Worm (Caenorhabditis elegans): Measurements from ENCODE around the gene cnc-5.

Gene cnc-5

DNA sequence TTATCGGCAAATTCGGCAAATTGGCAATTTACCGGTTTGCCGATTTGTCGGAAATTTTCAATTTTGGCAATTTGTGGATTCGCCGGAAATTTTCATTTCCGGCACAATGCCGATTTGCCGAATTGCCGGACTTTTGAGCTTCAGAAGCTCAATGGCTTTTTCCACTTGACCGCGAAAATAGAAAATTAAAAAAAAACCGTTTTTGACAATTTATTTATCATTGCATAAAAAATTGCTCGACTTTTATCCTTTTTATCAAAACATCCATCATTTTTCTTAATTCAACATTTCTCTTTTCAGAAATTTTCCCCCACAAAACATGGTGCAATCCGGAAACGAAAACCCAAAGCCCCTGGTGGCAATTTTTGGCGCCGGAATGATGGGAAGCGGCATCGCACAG is 14.9 kb downstream of the cnc-5 start, which contains the start of gene hacd-1:
Gene hacd-1, plus strand, starts transcription at position 301 of the 400 bp plus-strand sequence.
- TF ChIP-seq pha-4 (tag; optimal IDR thresholded peaks at IDR 0.05) (no peak), ceh-34 (tag; optimal IDR thresholded peaks at IDR 0.05) (no peak), hlh-6 (tag; optimal IDR thresholded peaks at IDR 0.05) (no peak), pha-2 (tag; optimal IDR thresholded peaks at IDR 0.05) (no peak), C08G9.2 (tag; optimal IDR thresholded peaks at IDR 0.05) (no peak), hlh-15 (tag; optimal IDR thresholded peaks at IDR 0.05) (no peak), madf-2 (tag; optimal IDR thresholded peaks at IDR 0.05) (no peak), ztf-16 (tag; optimal IDR thresholded peaks at IDR 0.05) (no peak), pax-1 (tag; optimal IDR thresholded peaks at IDR 0.05) (no peak), pros-1 (tag; optimal IDR thresholded peaks at IDR 0.05) (no peak)

ce11 chrV:1464543-1465040 is 19.4 kb downstream of the cnc-5 start, which contains the start of the genes fpn-1.2 and pqn-54:
Gene fpn-1.2 (minus strand): TSS chrV:1464699.
Gene pqn-54 (plus strand): TSS chrV:1464990.
- TF ChIP-seq elt-2 (tag; optimal IDR thresholded peaks at IDR 0.05) (peak; percentile 27), nfya-1 (tag; optimal IDR thresholded peaks at IDR 0.05) (no peak)

DNA sequence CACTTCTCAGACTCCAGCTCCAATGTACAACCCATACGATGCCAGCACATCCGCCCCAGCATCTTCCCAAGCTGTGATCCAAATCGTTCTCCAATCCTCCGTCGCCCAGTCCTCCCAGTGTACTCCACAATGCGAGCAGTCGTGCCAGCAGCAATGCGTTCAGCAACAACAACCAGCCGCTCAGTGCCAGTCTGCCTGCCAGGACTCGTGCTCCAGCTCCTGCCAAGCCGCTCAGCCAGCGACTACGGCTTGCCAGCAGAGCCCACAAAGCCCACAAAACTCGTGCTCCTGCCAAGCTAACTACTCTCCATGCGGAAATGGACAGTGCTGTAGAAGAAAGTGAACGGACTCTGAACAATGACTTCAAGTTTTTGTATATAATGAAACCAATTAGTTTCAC is 20.8 kb downstream of the cnc-5 start:
- TF ChIP-seq unc-55 (GFP tag; optimal IDR thresholded peaks at IDR 0.05) = no peak
- peak; percentile 48 for TF ChIP-seq elt-4 (tag; optimal IDR thresholded peaks at IDR 0.05)

- TF ChIP-seq ceh-9 (tag; optimal IDR thresholded peaks at IDR 0.05) = no peak
- no peak for TF ChIP-seq ztf-16 (tag; optimal IDR thresholded peaks at IDR 0.05)
- peak; percentile 90 for TF ChIP-seq hlh-30 (tag; optimal IDR thresholded peaks at IDR 0.05; ENCODE audit: insufficient read depth)
- TF ChIP-seq tbx-2 (tag; optimal IDR thresholded peaks at IDR 0.05) = no peak
- TF ChIP-seq zip-5 (tag; optimal IDR thresholded peaks at IDR 0.05) = no peak
- no peak for TF ChIP-seq hlh-8 (tag; optimal IDR thresholded peaks at IDR 0.05)
- TF ChIP-seq ref-2 (tag; optimal IDR thresholded peaks at IDR 0.05) = no peak
- TF ChIP-seq T23F11.4 (GFP tag; optimal IDR thresholded peaks at IDR 0.05) = no peak
- no peak for TF ChIP-seq fkh-6 (tag; optimal IDR thresholded peaks at IDR 0.05)
- peak; percentile 66 for TF ChIP-seq ceh-48 (tag; optimal IDR thresholded peaks at IDR 0.05)
- no peak for TF ChIP-seq gmeb-2 (tag; optimal IDR thresholded peaks at IDR 0.05)
- no peak for TF ChIP-seq hlh-13 (GFP tag; optimal IDR thresholded peaks at IDR 0.05)
- TF ChIP-seq unc-55 (GFP tag; optimal IDR thresholded peaks at IDR 0.05) = peak; percentile 17
- no peak for TF ChIP-seq ceh-31 (tag; optimal IDR thresholded peaks at IDR 0.05)
- no peak for TF ChIP-seq lim-6 (tag; optimal IDR thresholded peaks at IDR 0.05)
- TF ChIP-seq hlh-15 (tag; optimal IDR thresholded peaks at IDR 0.05) = no peak
- TF ChIP-seq dmd-4 (tag; optimal IDR thresholded peaks at IDR 0.05; ENCODE audit: borderline replicate concordance) = no peak
- no peak for TF ChIP-seq ama-1 (optimal IDR thresholded peaks at IDR 0.05)
- no peak for TF ChIP-seq nhr-232 (tag; optimal IDR thresholded peaks at IDR 0.05)
- TF ChIP-seq ceh-45 (GFP tag; IDR thresholded peaks at IDR 0.05) = no peak
- no peak for TF ChIP-seq elt-4 (tag; optimal IDR thresholded peaks at IDR 0.05)
These were observed 21.8 kb downstream of the cnc-5 start for ce11 chrV:1466949-1467348.

DNA sequence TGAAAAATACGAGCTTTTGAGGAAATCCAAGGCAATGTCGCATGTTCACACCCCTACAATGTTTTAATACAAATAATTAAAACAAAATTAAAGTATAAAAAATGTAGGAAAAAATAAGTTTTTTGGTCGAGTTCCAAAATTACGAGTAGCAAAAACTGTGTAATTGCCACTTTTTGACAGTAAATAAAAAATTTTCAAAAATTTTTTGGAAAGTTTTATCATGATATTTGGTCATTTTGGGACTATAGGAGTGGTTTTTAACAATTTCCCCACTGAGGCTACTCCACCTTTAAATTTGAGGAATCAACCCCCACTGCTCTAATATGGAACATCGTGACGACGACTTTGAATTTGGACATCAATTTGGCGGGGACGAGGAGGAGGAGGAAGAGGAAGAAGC is 22.3 kb downstream of the cnc-5 start, which contains the start of gene gid-8:
Gene gid-8, plus strand, starts transcription at position 301 of the 400 bp plus-strand sequence.
- TF ChIP-seq che-1 (tag; optimal IDR thresholded peaks at IDR 0.05) (no peak), sox-2 (GFP tag; IDR thresholded peaks at IDR 0.05) (no peak), sdc-2 (tag; optimal IDR thresholded peaks at IDR 0.05) (no peak)

DNA sequence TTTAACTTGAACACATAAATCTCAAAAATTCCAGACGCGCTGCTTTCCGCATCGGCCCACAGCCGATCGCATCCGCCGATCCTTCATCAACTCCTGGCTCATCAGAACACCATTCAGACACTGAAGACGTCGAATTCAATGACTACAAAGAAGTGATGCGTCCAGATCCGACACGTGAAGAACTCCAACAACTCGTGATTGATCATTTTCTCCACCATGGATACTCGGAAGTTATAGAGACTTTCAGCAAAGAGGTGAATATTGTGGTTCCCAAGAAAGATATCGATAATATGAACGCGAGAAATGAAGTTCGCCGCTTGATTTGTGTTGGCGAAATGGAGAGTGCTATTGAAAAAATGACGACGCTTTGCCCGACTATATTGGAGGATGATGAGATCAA is 23.7 kb downstream of the cnc-5 start:
- no peak for TF ChIP-seq dve-1 (tag; optimal IDR thresholded peaks at IDR 0.05)
- no peak for TF ChIP-seq fkh-10 (GFP tag; optimal IDR thresholded peaks at IDR 0.05)
- no peak for TF ChIP-seq ceh-24 (tag; optimal IDR thresholded peaks at IDR 0.05)
- no peak for TF ChIP-seq pha-2 (tag; optimal IDR thresholded peaks at IDR 0.05)
- TF ChIP-seq zip-5 (tag; optimal IDR thresholded peaks at IDR 0.05) = no peak
- TF ChIP-seq hlh-30 (tag; optimal IDR thresholded peaks at IDR 0.05; ENCODE audit: insufficient read depth) = no peak
- no peak for TF ChIP-seq elt-4 (tag; optimal IDR thresholded peaks at IDR 0.05)
- no peak for TF ChIP-seq Y22D7AL.16 (tag; optimal IDR thresholded peaks at IDR 0.05)
- no peak for TF ChIP-seq ceh-2 (tag; optimal IDR thresholded peaks at IDR 0.05)
- TF ChIP-seq hlh-6 (tag; optimal IDR thresholded peaks at IDR 0.05) = no peak
- TF ChIP-seq nhr-11 (tag; optimal IDR thresholded peaks at IDR 0.05) = no peak
- no peak for TF ChIP-seq ttx-3 (tag; optimal IDR thresholded peaks at IDR 0.05)
- TF ChIP-seq ceh-6 (GFP tag; optimal IDR thresholded peaks at IDR 0.05) = no peak
- no peak for TF ChIP-seq sdc-2 (tag; optimal IDR thresholded peaks at IDR 0.05)
- no peak for TF ChIP-seq ceh-18 (tag; optimal IDR thresholded peaks at IDR 0.05)
- TF ChIP-seq ama-1 (optimal IDR thresholded peaks at IDR 0.05) = no peak
- TF ChIP-seq dmd-4 (tag; optimal IDR thresholded peaks at IDR 0.05; ENCODE audit: borderline replicate concordance) = no peak
